Worm (Caenorhabditis elegans): ENCODE measurements around the gene tbcc-1.

ce11 chrIII:2760726-2761125, 27.5 kb upstream of the tbcc-1 start, which contains the start of gene pho-9:
- TF ChIP-seq fkh-10 (GFP tag; optimal IDR thresholded peaks at IDR 0.05) (no peak), ahr-1 (tag; optimal IDR thresholded peaks at IDR 0.05) (no peak), nhr-11 (tag; optimal IDR thresholded peaks at IDR 0.05) (no peak), hlh-13 (GFP tag; optimal IDR thresholded peaks at IDR 0.05) (no peak), zip-5 (tag; optimal IDR thresholded peaks at IDR 0.05) (no peak), pqm-1 (tag; optimal IDR thresholded peaks at IDR 0.05) (no peak)
